Fruit fly (Drosophila melanogaster) whole organism, adult: Measurements from ENCODE around the gene CG4631.

Experiments
- CG5204 ChIP-seq: fragments of 200-800 bp; sonication (Bioruptor generic); optimal IDR thresholded peaks from 2 replicates; lab custom pipeline; 2016; ENCODE audit warnings: missing biosample characterization, missing genetic modification characterization
- CG7045 ChIP-seq: fragments of 200-800 bp; sonication (Bioruptor generic); optimal IDR thresholded peaks from 2 replicates; lab custom pipeline; 2017; ENCODE audit warnings: missing biosample characterization, mild to moderate bottlenecking, missing genetic modification characterization
- CG7101 ChIP-seq: fragments of 200-800 bp; sonication (Bioruptor generic); optimal IDR thresholded peaks from 2 replicates; lab custom pipeline; 2018; ENCODE audit warnings: missing biosample characterization, mild to moderate bottlenecking, missing genetic modification characterization, moderate library complexity
- Clk ChIP-seq: fragments of 200-800 bp; sonication (Bioruptor generic); optimal IDR thresholded peaks from 2 replicates; lab custom pipeline; 2017; ENCODE audit warnings: missing biosample characterization, missing genetic modification characterization
- Crg-1 ChIP-seq: fragments of 200-800 bp; sonication (Bioruptor generic); optimal IDR thresholded peaks from 2 replicates; lab custom pipeline; 2016; ENCODE audit warnings: missing biosample characterization, missing genetic modification characterization
- Hr96 ChIP-seq: fragments of 200-800 bp; sonication (Bioruptor generic); optimal IDR thresholded peaks from 2 replicates; lab custom pipeline; 2016; ENCODE audit warnings: missing biosample characterization, missing genetic modification characterization
- Mnt ChIP-seq: fragments of 200-800 bp; sonication (Bioruptor generic); optimal IDR thresholded peaks from 2 replicates; lab custom pipeline; 2016; ENCODE audit warnings: missing biosample characterization, mild to moderate bottlenecking, missing genetic modification characterization
- bab1 ChIP-seq: fragments of 200-800 bp; sonication (Bioruptor generic); optimal IDR thresholded peaks from 3 replicates; lab custom pipeline; 2019; ENCODE audit warnings: missing biosample characterization, mild to moderate bottlenecking, missing genetic modification characterization, moderate library complexity
- cic ChIP-seq: fragments of 200-800 bp; sonication (Bioruptor generic); optimal IDR thresholded peaks from 2 replicates; lab custom pipeline; 2017; ENCODE audit warnings: missing biosample characterization, mild to moderate bottlenecking, missing genetic modification characterization, moderate library complexity
- cnc ChIP-seq, 2 experiments: fragments of >200 bp; optimal IDR thresholded peaks; 2 replicates each; lab custom pipeline; 2017
- pad ChIP-seq: fragments of 200-800 bp; sonication (Bioruptor generic); optimal IDR thresholded peaks from 3 replicates; lab custom pipeline; 2017; ENCODE audit warnings: missing biosample characterization, missing genetic modification characterization, mild to moderate bottlenecking, moderate library complexity, missing genetic modification reagents
- tj ChIP-seq: fragments of 200-800 bp; sonication (Bioruptor generic); optimal IDR thresholded peaks from 3 replicates; lab custom pipeline; 2017; ENCODE audit warnings: missing biosample characterization, mild to moderate bottlenecking, missing genetic modification characterization, moderate library complexity
- toe ChIP-seq: fragments of 200-800 bp; sonication (Bioruptor generic); optimal IDR thresholded peaks from 2 replicates; lab custom pipeline; 2016; ENCODE audit warnings: missing biosample characterization, missing genetic modification characterization

DNA sequence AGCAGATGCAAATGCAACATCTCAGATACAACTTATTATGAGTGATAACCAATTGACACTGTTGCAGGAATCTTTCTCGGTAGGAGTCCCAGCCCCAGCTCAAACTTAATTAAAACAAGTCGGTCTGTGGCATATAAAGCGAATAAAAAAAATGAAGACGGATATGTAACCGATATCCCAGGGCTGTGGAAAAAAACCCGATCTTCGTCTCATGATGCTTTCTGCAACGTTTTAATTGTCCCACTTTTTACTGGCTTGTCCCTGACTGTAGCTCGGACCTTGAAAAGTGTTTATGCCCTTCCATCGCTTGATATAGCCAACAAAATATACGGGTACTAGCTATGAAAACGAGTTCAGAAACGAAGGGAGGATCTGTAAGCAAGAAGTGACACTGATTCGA, 12.5 kb upstream of the CG4631 start:
- no peak for TF ChIP-seq Hr96
- no peak for TF ChIP-seq CG5204
- no peak for TF ChIP-seq tj
- TF ChIP-seq Clk (GFP tag; lab: Kevin White, UChicago): no peak
- TF ChIP-seq cnc (optimal IDR thresholded peaks at IDR 0.05; lab: Kevin White, UChicago): no peak
- no peak for TF ChIP-seq bab1 (GFP tag; lab: Kevin White, UChicago)
- TF ChIP-seq CG7101: no peak
- TF ChIP-seq toe (GFP tag; lab: Kevin White, UChicago): no peak
- no peak for TF ChIP-seq CG7045 (GFP tag; lab: Kevin White, UChicago)
- TF ChIP-seq pad (GFP tag; lab: Kevin White, UChicago): no peak
- TF ChIP-seq Mnt (GFP tag; lab: Kevin White, UChicago): no peak
- no peak for TF ChIP-seq Crg-1 (GFP tag; lab: Kevin White, UChicago)
- no peak for TF ChIP-seq cic
